Worm (Caenorhabditis elegans) whole organism, late embryonic: Measurements from ENCODE around the gene algn-13.

Experiments used
- C08G9.2 ChIP-seq: sonication (generic microtip); optimal IDR thresholded peaks from 2 replicates; lab custom pipeline; 2016; ENCODE audit warnings: mild to moderate bottlenecking, missing genetic modification characterization, moderate library complexity, missing compliant biosample characterization
- F13H6.1 ChIP-seq: sonication (generic microtip); optimal IDR thresholded peaks from 2 replicates; lab custom pipeline; 2016; ENCODE audit warnings: missing genetic modification characterization, missing compliant biosample characterization
- K02D7.2 ChIP-seq: sonication (generic microtip); optimal IDR thresholded peaks from 2 replicates; lab custom pipeline; 2017; ENCODE audit warnings: mild to moderate bottlenecking, missing genetic modification characterization, missing compliant biosample characterization
- T23F11.4 ChIP-seq: fragments of 200-800 bp; sonication (Bioruptor generic); optimal IDR thresholded peaks from 2 replicates; lab custom pipeline; 2018; ENCODE audit warnings: mild to moderate bottlenecking, missing genetic modification characterization, missing compliant biosample characterization
- ama-1 ChIP-seq: fragments of 150-350 bp; optimal IDR thresholded peaks from 2 replicates; lab custom pipeline; 2014
- ceh-14 ChIP-seq: sonication (generic microtip); optimal IDR thresholded peaks from 2 replicates; lab custom pipeline; 2016; ENCODE audit warnings: missing genotype, missing genetic modification characterization, missing compliant biosample characterization
- ceh-19 ChIP-seq: fragments of 200-800 bp; sonication (Bioruptor generic); optimal IDR thresholded peaks from 2 replicates; lab custom pipeline; 2018; ENCODE audit warnings: mild to moderate bottlenecking, missing genetic modification characterization, missing compliant biosample characterization
- ceh-2 ChIP-seq: sonication (generic microtip); optimal IDR thresholded peaks from 2 replicates; lab custom pipeline; 2016; ENCODE audit warnings: missing genotype, missing genetic modification characterization, missing compliant biosample characterization
- ceh-22 ChIP-seq: sonication (generic microtip); optimal IDR thresholded peaks from 2 replicates; lab custom pipeline; 2017; ENCODE audit warnings: missing biosample characterization, missing genetic modification characterization
- ceh-31 ChIP-seq: sonication (generic microtip); optimal IDR thresholded peaks from 2 replicates; lab custom pipeline; 2016; ENCODE audit warnings: missing genetic modification characterization, missing compliant biosample characterization
- ceh-34 ChIP-seq: sonication (generic microtip); optimal IDR thresholded peaks from 2 replicates; lab custom pipeline; 2016; ENCODE audit warnings: mild to moderate bottlenecking, missing genetic modification characterization, missing compliant biosample characterization
- ceh-9 ChIP-seq: sonication (generic microtip); optimal IDR thresholded peaks from 2 replicates; lab custom pipeline; 2016; ENCODE audit warnings: mild to moderate bottlenecking, missing genetic modification characterization, inconsistent platforms, missing compliant biosample characterization
- che-1 ChIP-seq: sonication (generic microtip); optimal IDR thresholded peaks from 2 replicates; lab custom pipeline; 2016; ENCODE audit warnings: mild to moderate bottlenecking, missing genetic modification characterization, missing compliant biosample characterization
- elt-2 ChIP-seq: sonication (generic microtip); optimal IDR thresholded peaks from 2 replicates; lab custom pipeline; 2016; ENCODE audit warnings: missing genetic modification reagents, missing genetic modification characterization, missing compliant biosample characterization
- ets-4 ChIP-seq: sonication (generic microtip); optimal IDR thresholded peaks from 2 replicates; lab custom pipeline; 2016; ENCODE audit warnings: missing genetic modification characterization, missing compliant biosample characterization
- fax-1 ChIP-seq: sonication (generic microtip); optimal IDR thresholded peaks from 2 replicates; lab custom pipeline; 2016; ENCODE audit warnings: missing genotype, missing genetic modification characterization, missing compliant biosample characterization
- fkh-10 ChIP-seq: fragments of 150-350 bp; optimal IDR thresholded peaks from 2 replicates; lab custom pipeline; 2014; ENCODE audit warnings: missing biosample characterization, missing genetic modification reagents, missing genetic modification characterization
- fkh-6 ChIP-seq: sonication (generic microtip); optimal IDR thresholded peaks from 2 replicates; lab custom pipeline; 2016; ENCODE audit warnings: missing genetic modification characterization, missing compliant biosample characterization
- hlh-15 ChIP-seq: sonication (generic microtip); optimal IDR thresholded peaks from 2 replicates; lab custom pipeline; 2016; ENCODE audit warnings: missing genetic modification characterization, missing compliant biosample characterization
- hlh-30 ChIP-seq: sonication (generic microtip); optimal IDR thresholded peaks from 2 replicates; lab custom pipeline; 2017; ENCODE audit warnings: antibody characterized with exemption, missing genetic modification characterization, missing compliant biosample characterization; ENCODE audit not compliant: insufficient read depth
- hlh-8 ChIP-seq: sonication (generic microtip); optimal IDR thresholded peaks from 2 replicates; lab custom pipeline; 2016; ENCODE audit warnings: missing genotype, missing genetic modification characterization, missing compliant biosample characterization
- madf-2 ChIP-seq: sonication (generic microtip); optimal IDR thresholded peaks from 2 replicates; lab custom pipeline; 2017; ENCODE audit warnings: missing genetic modification characterization, missing compliant biosample characterization
- mec-3 ChIP-seq: sonication (generic microtip); optimal IDR thresholded peaks from 2 replicates; lab custom pipeline; 2016; ENCODE audit warnings: borderline replicate concordance, missing genetic modification characterization, missing compliant biosample characterization
- nhr-11 ChIP-seq: fragments of 150-350 bp; optimal IDR thresholded peaks from 2 replicates; lab custom pipeline; 2014; ENCODE audit warnings: missing biosample characterization, missing genetic modification characterization
- nhr-232 ChIP-seq: sonication (generic microtip); optimal IDR thresholded peaks from 2 replicates; lab custom pipeline; 2016; ENCODE audit warnings: missing genetic modification characterization, missing compliant biosample characterization
- pha-2 ChIP-seq: sonication (generic microtip); optimal IDR thresholded peaks from 2 replicates; lab custom pipeline; 2017; ENCODE audit warnings: mild to moderate bottlenecking, missing genetic modification characterization, missing compliant biosample characterization
- pqm-1 ChIP-seq: sonication (generic microtip); optimal IDR thresholded peaks from 2 replicates; lab custom pipeline; 2016; ENCODE audit warnings: missing genetic modification characterization, missing compliant biosample characterization
- rnt-1 ChIP-seq: sonication (generic microtip); optimal IDR thresholded peaks from 2 replicates; lab custom pipeline; 2016; ENCODE audit warnings: missing genetic modification characterization, missing compliant biosample characterization
- sox-2 ChIP-seq: fragments of 200-800 bp; sonication (Bioruptor generic); IDR thresholded peaks from 2 replicates; pipeline ENCODE4 v1.3.6; 2022; ENCODE audit warnings: missing genetic modification reagents, missing genetic modification characterization, missing compliant biosample characterization
- sox-4 ChIP-seq: sonication (generic microtip); optimal IDR thresholded peaks from 2 replicates; lab custom pipeline; 2017; ENCODE audit warnings: mild to moderate bottlenecking, missing genetic modification characterization, inconsistent platforms, missing compliant biosample characterization
- unc-3 ChIP-seq, 2 experiments: fragments of 200-800 bp in 1 of 2; sonication (Bioruptor generic) in 1 of 2; sonication (generic microtip) in 1 of 2; conservative IDR thresholded peaks in 1 of 2; optimal IDR thresholded peaks in 1 of 2; 2 replicates each; pipeline versions ENCODE4 v1.3.6 to Lab custom; 2016 to 2022; ENCODE audit warnings: missing compliant biosample characterization in 2 of 2, missing genetic modification characterization in 2 of 2, missing genetic modification reagents in 1 of 2
- unc-42 ChIP-seq: sonication (generic microtip); optimal IDR thresholded peaks from 2 replicates; lab custom pipeline; 2016; ENCODE audit warnings: missing genotype, missing genetic modification characterization, missing compliant biosample characterization
- unc-86 ChIP-seq: sonication (generic microtip); optimal IDR thresholded peaks from 2 replicates; lab custom pipeline; 2016; ENCODE audit warnings: missing genetic modification characterization, missing compliant biosample characterization

Gene algn-13

ce11 chrV:13953191-13953590, 8.6 kb downstream of the algn-13 start, which contains the start of gene R10D12.8:
R10D12.8 (minus strand) TSS chrV:13953291.
- TF ChIP-seq hlh-15 (tag; lab: Kevin White, UChicago) (no peak), sox-2 (GFP tag; lab: Robert Waterston, UW) (no peak), fkh-10 (GFP tag; lab: Kevin White, UChicago) (no peak)

DNA sequence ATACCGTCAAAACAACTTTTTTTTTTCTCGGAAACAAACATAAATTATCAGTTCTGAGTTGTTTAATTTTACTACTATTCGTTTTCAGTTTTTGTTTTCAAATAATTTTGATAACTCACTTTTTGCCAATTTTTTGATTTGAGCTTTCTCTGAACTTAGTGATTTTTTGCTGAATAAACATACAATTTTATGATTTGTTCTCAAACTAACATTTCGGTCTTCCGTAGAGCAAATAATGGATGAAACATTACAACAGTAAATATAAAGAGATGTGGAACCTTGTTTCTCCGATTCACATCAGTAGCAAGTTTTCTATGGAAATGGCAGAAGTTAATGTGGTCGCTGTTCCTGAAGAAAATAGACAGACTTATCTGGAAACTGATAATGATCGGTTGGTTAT, 12.0 kb downstream of the algn-13 start, which contains the start of gene R10D12.7:
R10D12.7 (plus strand) TSS at position 301 of the 400 bp plus-strand sequence.
- TF ChIP-seq rnt-1 (tag; lab: Kevin White, UChicago): no peak
- no peak for TF ChIP-seq ceh-22
- no peak for TF ChIP-seq madf-2 (tag; lab: Kevin White, UChicago)
- TF ChIP-seq, all 69 proteins: peak for 0

DNA sequence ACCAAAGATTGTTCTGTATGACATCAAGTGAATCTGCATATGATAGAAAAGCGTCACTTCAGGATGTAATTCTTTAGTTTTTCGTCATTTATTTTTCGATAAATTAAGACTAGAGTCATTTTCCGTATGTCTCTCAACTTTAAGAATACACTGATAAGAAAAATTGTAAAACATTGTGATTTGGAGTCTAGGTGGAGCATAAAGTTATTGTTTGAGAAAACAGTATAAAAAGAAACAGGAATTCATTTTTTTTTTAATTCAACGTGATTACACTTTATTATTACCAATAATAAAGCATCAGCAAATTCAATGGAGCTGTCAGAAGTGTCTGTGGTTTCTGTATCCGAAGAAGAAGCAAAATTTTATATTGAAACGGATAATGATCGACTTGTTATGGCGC, 12.8 kb downstream of the algn-13 start, which contains the start of gene R10D12.6:
R10D12.6 (plus strand) TSS at position 301 of the 400 bp plus-strand sequence.
- TF ChIP-seq mec-3 (tag; lab: Kevin White, UChicago) (no peak), fax-1 (no peak), ets-4 (tag; lab: Kevin White, UChicago) (no peak), ceh-9 (tag; lab: Kevin White, UChicago) (no peak), ceh-2 (tag; lab: Kevin White, UChicago) (no peak), nhr-232 (no peak), ceh-19 (no peak), ceh-34 (tag; lab: Kevin White, UChicago) (no peak), C08G9.2 (tag; lab: Kevin White, UChicago) (no peak), ceh-31 (no peak), unc-42 (tag; lab: Kevin White, UChicago) (no peak), che-1 (tag; lab: Kevin White, UChicago) (no peak), ama-1 (lab: Kevin White, UChicago) (no peak), pqm-1 (tag; lab: Kevin White, UChicago) (no peak), nhr-11 (no peak)

- TF ChIP-seq fkh-6 (tag; lab: Kevin White, UChicago) (no peak), K02D7.2 (tag; lab: Kevin White, UChicago) (no peak), T23F11.4 (GFP tag; lab: Kevin White, UChicago) (no peak), F13H6.1 (tag; lab: Kevin White, UChicago) (no peak), pha-2 (tag; lab: Kevin White, UChicago) (no peak), unc-86 (tag; lab: Kevin White, UChicago) (no peak), fkh-10 (GFP tag; lab: Kevin White, UChicago) (no peak), sox-2 (GFP tag; lab: Robert Waterston, UW) (no peak), che-1 (tag; lab: Kevin White, UChicago) (no peak), unc-3 (GFP tag; conservative IDR thresholded peaks at IDR 0.05; lab: Robert Waterston, UW) (no peak), unc-3 (tag; optimal IDR thresholded peaks at IDR 0.05; lab: Kevin White, UChicago) (no peak), sox-4 (tag; lab: Kevin White, UChicago) (no peak), hlh-30 (no peak), elt-2 (tag; lab: Kevin White, UChicago) (no peak)
Measured at ce11 chrV:13946385-13947019, 15.3 kb downstream of the algn-13 start, which contains the start of the genes srx-10 and clec-226. srx-10 (minus strand) TSS chrV:13946485. clec-226 (plus strand) TSS chrV:13946969.

DNA sequence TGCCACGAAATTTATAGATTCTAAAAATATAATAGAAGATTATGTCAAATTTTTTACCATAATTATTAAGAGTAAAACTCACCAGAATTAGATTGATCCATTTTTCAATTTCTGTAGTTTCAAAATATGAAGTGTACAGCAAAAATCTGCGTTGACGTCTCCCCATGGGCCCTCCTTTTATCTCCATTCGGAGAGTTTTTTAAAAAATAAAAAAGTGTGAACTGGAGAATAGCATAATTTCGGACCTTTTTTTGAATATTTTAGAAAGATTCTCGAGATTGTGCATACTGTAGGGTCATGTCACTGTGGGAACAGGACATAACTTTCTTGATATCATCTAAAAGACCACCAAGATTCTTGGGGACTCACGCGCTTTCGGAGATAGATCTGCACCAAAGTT, 19.7 kb downstream of the algn-13 start, which contains the start of gene dpr-1:
dpr-1 (minus strand) TSS at position 101 of the 400 bp plus-strand sequence.
- TF ChIP-seq hlh-8 (tag; lab: Kevin White, UChicago) (no peak), ets-4 (tag; lab: Kevin White, UChicago) (no peak), pqm-1 (tag; lab: Kevin White, UChicago) (no peak), ceh-2 (tag; lab: Kevin White, UChicago) (no peak), ceh-14 (tag; lab: Kevin White, UChicago) (no peak)
